Fruit fly (Drosophila melanogaster) whole organism, embryonic: Measurements from ENCODE around the gene Sce.

Experiments used
- CG16863 ChIP-seq: fragments of 200-800 bp; sonication (Bioruptor generic); optimal IDR thresholded peaks from 3 replicates; lab custom pipeline; 2016; ENCODE audit warnings: missing biosample characterization, missing genetic modification characterization
- Drgx ChIP-seq: fragments of 200-800 bp; sonication (Bioruptor generic); IDR thresholded peaks from 2 replicates; pipeline ENCODE4 v1.3.6; 2022; ENCODE audit warnings: missing biosample characterization, missing genetic modification characterization
- ttk ChIP-seq: fragments of 200-800 bp; sonication (Bioruptor generic); IDR thresholded peaks from 2 replicates; pipeline ENCODE4 v2.1.2; 2022; ENCODE audit warnings: missing biosample characterization, missing genetic modification characterization

DNA sequence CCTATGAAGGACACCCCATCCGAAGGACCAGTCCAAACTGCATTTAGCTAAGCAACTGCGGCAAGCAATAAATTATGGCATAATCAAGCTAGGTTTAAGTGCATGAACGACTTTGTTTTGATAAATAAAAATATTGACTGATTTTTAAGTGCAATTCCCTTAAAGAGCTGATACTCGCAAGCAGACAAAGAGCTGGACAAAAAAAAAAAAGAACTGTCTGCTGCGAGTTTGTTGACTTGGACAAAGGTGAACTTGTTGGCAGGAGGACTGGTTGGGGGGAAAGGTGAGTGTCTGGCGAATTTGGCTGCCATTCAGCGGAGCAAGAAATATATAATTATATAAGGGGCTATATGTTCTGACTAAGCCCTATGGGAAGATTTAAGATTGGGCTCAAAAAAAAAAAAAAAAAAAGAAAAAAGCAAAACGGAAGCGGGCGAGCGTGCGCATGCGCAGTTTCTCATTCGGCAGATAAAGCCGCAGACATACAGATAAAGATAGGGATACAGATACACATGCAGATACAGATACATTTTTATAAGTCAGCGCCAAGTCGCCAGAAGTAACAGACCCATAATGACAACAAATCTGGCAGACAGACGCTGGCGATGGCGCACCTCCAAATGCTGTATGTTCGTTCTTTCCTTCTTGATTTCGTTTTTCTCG lies 10.9 kb upstream of the Sce start:
- TF ChIP-seq ttk (GFP tag; lab: Robert Waterston, UW) (no peak), Drgx (no peak), CG16863 (GFP tag; lab: Kevin White, UChicago) (no peak)
